Fruit fly (Drosophila melanogaster) whole organism, embryonic: Measurements from ENCODE around the gene Atg5.

ENCODE experiments used
- Abd-B ChIP-seq: fragments of 200-800 bp; sonication (Bioruptor generic); optimal IDR thresholded peaks from 2 replicates; lab custom pipeline; 2018; ENCODE audit warnings: missing biosample characterization, mild to moderate bottlenecking, missing genetic modification characterization, moderate library complexity
- Adf1 ChIP-seq: fragments of 200-800 bp; sonication (Bioruptor generic); IDR thresholded peaks from 2 replicates; pipeline ENCODE4 v1.3.6; 2022; ENCODE audit warnings: missing biosample characterization, missing genetic modification characterization
- Aef1 ChIP-seq: fragments of 200-800 bp; sonication (Bioruptor generic); IDR thresholded peaks from 3 replicates; pipeline ENCODE4 v1.3.6; 2022; ENCODE audit warnings: missing biosample characterization, missing genetic modification characterization
- CG11085 ChIP-seq: fragments of 200-800 bp; sonication (Bioruptor generic); IDR thresholded peaks from 2 replicates; pipeline ENCODE4 v1.3.6; 2022; ENCODE audit warnings: missing biosample characterization, missing genetic modification characterization
- CG12219 ChIP-seq: fragments of 200-800 bp; sonication (Bioruptor generic); optimal IDR thresholded peaks from 3 replicates; lab custom pipeline; 2018; ENCODE audit warnings: missing biosample characterization, mild to moderate bottlenecking, missing genetic modification characterization
- CG13775 ChIP-seq: fragments of 200-800 bp; sonication (Bioruptor generic); optimal IDR thresholded peaks from 3 replicates; lab custom pipeline; 2017; ENCODE audit warnings: missing biosample characterization, mild to moderate bottlenecking, missing genetic modification characterization
- CG17361 ChIP-seq: fragments of 200-800 bp; sonication (Bioruptor generic); IDR thresholded peaks from 3 replicates; pipeline ENCODE4 v1.3.6; 2022; ENCODE audit warnings: missing biosample characterization, missing genetic modification characterization
- CG17385 ChIP-seq: fragments of 200-800 bp; sonication (Bioruptor generic); optimal IDR thresholded peaks from 3 replicates; lab custom pipeline; 2018; ENCODE audit warnings: missing biosample characterization, mild to moderate bottlenecking, missing genetic modification characterization
- CG17568 ChIP-seq: fragments of 200-800 bp; sonication (Bioruptor generic); optimal IDR thresholded peaks from 2 replicates; lab custom pipeline; 2018; ENCODE audit warnings: missing biosample characterization, mild to moderate bottlenecking, missing genetic modification characterization, moderate library complexity
- CG17829 ChIP-seq: fragments of 200-800 bp; optimal IDR thresholded peaks from 2 replicates; lab custom pipeline; 2019; ENCODE audit warnings: missing biosample characterization, mild to moderate bottlenecking, missing genetic modification characterization, moderate library complexity
- CG17912 ChIP-seq: fragments of 200-800 bp; sonication (Bioruptor generic); optimal IDR thresholded peaks from 2 replicates; lab custom pipeline; 2018; ENCODE audit warnings: missing biosample characterization, mild to moderate bottlenecking, missing genetic modification characterization
- CG2712 ChIP-seq: fragments of 200-800 bp; optimal IDR thresholded peaks from 3 replicates; lab custom pipeline; 2019; ENCODE audit warnings: missing biosample characterization, mild to moderate bottlenecking, missing genetic modification characterization, moderate library complexity
- CG30431 ChIP-seq: fragments of 200-800 bp; sonication (Bioruptor generic); optimal IDR thresholded peaks from 2 replicates; lab custom pipeline; 2017; ENCODE audit warnings: missing biosample characterization, missing genetic modification characterization
- CG31365 ChIP-seq: fragments of 200-800 bp; sonication (Bioruptor generic); optimal IDR thresholded peaks from 2 replicates; lab custom pipeline; 2018; ENCODE audit warnings: missing biosample characterization, mild to moderate bottlenecking, missing genetic modification characterization
- CG32772 ChIP-seq: fragments of 200-800 bp; sonication (Bioruptor generic); IDR thresholded peaks from 2 replicates; pipeline ENCODE4 v1.3.6; 2022; ENCODE audit warnings: missing biosample characterization, missing genetic modification characterization
- CG34224 ChIP-seq: fragments of 200-800 bp; sonication (Bioruptor generic); IDR thresholded peaks from 3 replicates; pipeline ENCODE4 v1.3.6; 2022; ENCODE audit warnings: missing biosample characterization, missing genetic modification characterization; ENCODE audit not compliant: partially characterized antibody
- CG3847 ChIP-seq: fragments of 200-800 bp; sonication (Bioruptor generic); IDR thresholded peaks from 2 replicates; pipeline ENCODE4 v1.3.6; 2022; ENCODE audit warnings: missing biosample characterization, missing genetic modification characterization
- CG4360 ChIP-seq: fragments of 200-800 bp; sonication (Bioruptor generic); IDR thresholded peaks from 2 replicates; pipeline ENCODE4 v1.3.6; 2022; ENCODE audit warnings: missing biosample characterization, missing genetic modification characterization
- CG4424 ChIP-seq: fragments of 200-800 bp; sonication (Bioruptor generic); optimal IDR thresholded peaks from 3 replicates; lab custom pipeline; 2016; ENCODE audit warnings: missing biosample characterization, missing genetic modification characterization
- CG6254 ChIP-seq: fragments of 200-800 bp; sonication (Bioruptor generic); optimal IDR thresholded peaks from 3 replicates; lab custom pipeline; 2017; ENCODE audit warnings: mild to moderate bottlenecking, missing biosample characterization, missing genetic modification reagents, missing genetic modification characterization
- CG6854 ChIP-seq: fragments of 200-800 bp; sonication (Bioruptor generic); optimal IDR thresholded peaks from 3 replicates; lab custom pipeline; 2017; ENCODE audit warnings: missing biosample characterization, mild to moderate bottlenecking, missing genetic modification characterization
- CG9817 ChIP-seq: fragments of 200-800 bp; sonication (Bioruptor generic); optimal IDR thresholded peaks from 2 replicates; lab custom pipeline; 2018; ENCODE audit warnings: missing biosample characterization, mild to moderate bottlenecking, missing genetic modification characterization, moderate library complexity
- Drgx ChIP-seq: fragments of 200-800 bp; sonication (Bioruptor generic); IDR thresholded peaks from 2 replicates; pipeline ENCODE4 v1.3.6; 2022; ENCODE audit warnings: missing biosample characterization, missing genetic modification characterization
- E2f2 ChIP-seq: fragments of 200-800 bp; sonication (Bioruptor generic); IDR thresholded peaks from 2 replicates; pipeline ENCODE4 v1.3.6; 2022; ENCODE audit warnings: missing biosample characterization, missing genetic modification characterization
- Gug ChIP-seq: fragments of 200-800 bp; sonication (Bioruptor generic); IDR thresholded peaks from 4 replicates; pipeline ENCODE4 v1.3.6; 2022; ENCODE audit warnings: missing biosample characterization, missing genetic modification characterization
- H2.0 ChIP-seq: fragments of 200-800 bp; sonication (Bioruptor generic); IDR thresholded peaks from 2 replicates; pipeline ENCODE4 v1.3.6; 2022; ENCODE audit warnings: missing biosample characterization, missing genetic modification characterization
- Hr3 ChIP-seq: fragments of 200-800 bp; sonication (Bioruptor generic); optimal IDR thresholded peaks from 3 replicates; lab custom pipeline; 2016; ENCODE audit warnings: missing biosample characterization, missing genetic modification characterization
- Mrtf ChIP-seq: fragments of 200-800 bp; sonication (Bioruptor generic); IDR thresholded peaks from 3 replicates; pipeline ENCODE4 v1.3.6; 2022; ENCODE audit warnings: missing biosample characterization, missing genetic modification characterization
- NFAT ChIP-seq: fragments of 200-800 bp; sonication (Bioruptor generic); IDR thresholded peaks from 2 replicates; pipeline ENCODE4 v1.3.6; 2022; ENCODE audit warnings: missing biosample characterization, missing genetic modification characterization
- NK7.1 ChIP-seq: fragments of 200-800 bp; sonication (Bioruptor generic); optimal IDR thresholded peaks from 3 replicates; lab custom pipeline; 2016; ENCODE audit warnings: missing biosample characterization, missing genetic modification characterization
- Nf-YB ChIP-seq: fragments of 200-800 bp; sonication (Bioruptor generic); optimal IDR thresholded peaks from 3 replicates; lab custom pipeline; 2019; ENCODE audit warnings: missing biosample characterization, mild to moderate bottlenecking, missing genetic modification characterization, moderate library complexity
- Ssrp ChIP-seq: fragments of 200-800 bp; sonication (Bioruptor generic); optimal IDR thresholded peaks from 2 replicates; lab custom pipeline; 2018; ENCODE audit warnings: missing biosample characterization, mild to moderate bottlenecking, missing genetic modification characterization, moderate library complexity
- Tbp ChIP-seq: fragments of >200 bp; optimal IDR thresholded peaks from 2 replicates; lab custom pipeline; 2018; ENCODE audit warnings: missing biosample characterization, missing genetic modification characterization
- Usf ChIP-seq: fragments of 200-800 bp; sonication (Bioruptor generic); optimal IDR thresholded peaks from 2 replicates; lab custom pipeline; 2017; ENCODE audit warnings: missing genotype, missing biosample characterization, missing genetic modification characterization
- ac ChIP-seq: fragments of 200-800 bp; sonication (Bioruptor generic); optimal IDR thresholded peaks from 3 replicates; lab custom pipeline; 2017; ENCODE audit warnings: missing biosample characterization, mild to moderate bottlenecking, missing genetic modification characterization
- ap ChIP-seq: fragments of 200-800 bp; sonication (Bioruptor generic); IDR thresholded peaks from 2 replicates; pipeline ENCODE4 v1.3.6; 2022; ENCODE audit warnings: missing biosample characterization, missing genetic modification characterization
- ato ChIP-seq: fragments of 200-800 bp; sonication (Bioruptor generic); IDR thresholded peaks from 2 replicates; pipeline ENCODE4 v1.3.6; 2022; ENCODE audit warnings: missing biosample characterization, missing genetic modification characterization; ENCODE audit not compliant: partially characterized antibody
- crp ChIP-seq, 2 experiments: fragments of 200-800 bp; sonication (Bioruptor generic); optimal IDR thresholded peaks; 2 replicates in 1 of 2; 3 replicates in 1 of 2; lab custom pipeline; 2017; ENCODE audit warnings: missing biosample characterization in 2 of 2, missing genetic modification characterization in 2 of 2, mild to moderate bottlenecking in 1 of 2, moderate library complexity in 1 of 2
- danr ChIP-seq: fragments of 200-800 bp; sonication (Bioruptor generic); IDR thresholded peaks from 2 replicates; pipeline ENCODE4 v1.3.6; 2022; ENCODE audit warnings: missing biosample characterization, missing genetic modification characterization
- dm ChIP-seq: fragments of 200-800 bp; sonication (Bioruptor generic); optimal IDR thresholded peaks from 3 replicates; lab custom pipeline; 2016; ENCODE audit warnings: missing biosample characterization, missing genetic modification characterization
- h ChIP-seq: fragments of >200 bp; optimal IDR thresholded peaks from 2 replicates; lab custom pipeline; 2017
- nmo ChIP-seq: fragments of 200-800 bp; sonication (Bioruptor generic); optimal IDR thresholded peaks from 2 replicates; lab custom pipeline; 2018; ENCODE audit warnings: missing biosample characterization, mild to moderate bottlenecking, missing genetic modification characterization, moderate library complexity
- sr ChIP-seq: fragments of 200-800 bp; sonication (Bioruptor generic); IDR thresholded peaks from 3 replicates; pipeline ENCODE4 v1.3.6; 2022; ENCODE audit warnings: missing biosample characterization, missing genetic modification characterization
- ssp ChIP-seq: fragments of 200-800 bp; sonication (Bioruptor generic); IDR thresholded peaks from 2 replicates; pipeline ENCODE4 v1.3.6; 2022; ENCODE audit warnings: missing biosample characterization, missing genetic modification characterization
- stc ChIP-seq: fragments of 200-800 bp; sonication (Bioruptor generic); IDR thresholded peaks from 2 replicates; pipeline ENCODE4 v1.3.6; 2022; ENCODE audit warnings: missing biosample characterization, missing genetic modification characterization
- stwl ChIP-seq: fragments of 200-800 bp; sonication (Bioruptor generic); optimal IDR thresholded peaks from 3 replicates; lab custom pipeline; 2018; ENCODE audit warnings: missing biosample characterization, mild to moderate bottlenecking, missing genetic modification characterization, moderate library complexity
- tio ChIP-seq: fragments of 200-800 bp; sonication (Bioruptor generic); optimal IDR thresholded peaks from 2 replicates; lab custom pipeline; 2017; ENCODE audit warnings: missing biosample characterization, missing genetic modification characterization, inconsistent platforms
- trem ChIP-seq: fragments of 200-800 bp; optimal IDR thresholded peaks from 3 replicates; lab custom pipeline; 2019; ENCODE audit warnings: missing biosample characterization, mild to moderate bottlenecking, missing genetic modification characterization, moderate library complexity
- twi ChIP-seq: fragments of 200-800 bp; optimal IDR thresholded peaks from 2 replicates; lab custom pipeline; 2019; ENCODE audit warnings: missing biosample characterization, mild to moderate bottlenecking, missing genetic modification characterization, moderate library complexity

Atg5 gene

dm6 chrX:7336962-7337844, 13.6 kb upstream of the Atg5 start, which contains the start of gene CBP (continued):
- peak; percentile 95 for TF ChIP-seq Mrtf (GFP tag; lab: Robert Waterston, UW)
- TF ChIP-seq CG6854 (GFP tag; lab: Kevin White, UChicago): peak; percentile 96
- peak; percentile 95 for TF ChIP-seq Abd-B
- peak; percentile 95 for TF ChIP-seq CG32772 (GFP tag; lab: Robert Waterston, UW)
- TF ChIP-seq stc: peak; percentile 97
- TF ChIP-seq CG17385 (GFP tag; lab: Kevin White, UChicago): peak; percentile 97
- peak; percentile 94 for TF ChIP-seq CG3847
- peak; percentile 99 for TF ChIP-seq ac (GFP tag; lab: Kevin White, UChicago)
- TF ChIP-seq Nf-YB (GFP tag; lab: Kevin White, UChicago): peak; percentile 90
- peak; percentile 93 for TF ChIP-seq ap (GFP tag; lab: Robert Waterston, UW)
- peak; percentile 93 for TF ChIP-seq danr
- TF ChIP-seq CG30431 (GFP tag; lab: Kevin White, UChicago): peak; percentile 98
- peak; percentile 94 for TF ChIP-seq NK7.1 (GFP tag; lab: Kevin White, UChicago)
- peak; percentile 92 for TF ChIP-seq CG17361 (GFP tag; lab: Robert Waterston, UW)
- peak; percentile 86 for TF ChIP-seq ssp
- peak; percentile 75 for TF ChIP-seq CG4360 (GFP tag; lab: Robert Waterston, UW)
- TF ChIP-seq Usf: peak; percentile 95
- TF ChIP-seq nmo (GFP tag; lab: Kevin White, UChicago): peak; percentile 99
- TF ChIP-seq Aef1 (GFP tag; lab: Robert Waterston, UW): peak; percentile 92
- TF ChIP-seq sr (GFP tag; lab: Robert Waterston, UW): peak; percentile 91; the same call in 2 of the 3 replicates
- TF ChIP-seq Drgx (GFP tag; lab: Robert Waterston, UW): peak; percentile 90
- no peak for TF ChIP-seq Tbp
- peak; percentile 97 for TF ChIP-seq trem (tag; lab: Kevin White, UChicago)
- TF ChIP-seq Adf1: peak; percentile 91
- peak; percentile 96 for TF ChIP-seq CG9817 (tag; lab: Kevin White, UChicago)
- TF ChIP-seq CG6254 (GFP tag; lab: Kevin White, UChicago): peak; percentile 97
- TF ChIP-seq CG31365 (tag; lab: Kevin White, UChicago): peak; percentile 91
- peak; percentile 98 for TF ChIP-seq CG4424 (GFP tag; lab: Kevin White, UChicago)
- TF ChIP-seq tio: peak; percentile 97
- peak; percentile 99 for TF ChIP-seq CG2712 (tag; lab: Kevin White, UChicago)
- 0 out of 2 replicates have a peak, but pooled peaks have one; percentile 33 for TF ChIP-seq ato (GFP tag; lab: Robert Waterston, UW)
- TF ChIP-seq CG13775 (GFP tag; lab: Kevin White, UChicago): peak; percentile 97
- peak; percentile 80 for TF ChIP-seq NFAT
- TF ChIP-seq Hr3 (GFP tag; lab: Kevin White, UChicago): peak; percentile 96
- TF ChIP-seq Ssrp: peak; percentile 97
- peak; percentile 83 for TF ChIP-seq CG11085 (GFP tag; lab: Robert Waterston, UW)
- peak; percentile 93 for TF ChIP-seq dm
- TF ChIP-seq CG17912: peak; percentile 94
- peak; percentile 23 to 77 for TF ChIP-seq crp (GFP tag; optimal IDR thresholded peaks at IDR 0.05; lab: Kevin White, UChicago)
- TF ChIP-seq H2.0 (GFP tag; lab: Robert Waterston, UW): peak; percentile 95
- peak; percentile 86 for TF ChIP-seq stwl (tag; lab: Kevin White, UChicago)
- TF ChIP-seq CG17829 (tag; lab: Kevin White, UChicago): peak; percentile 99
- TF ChIP-seq Gug (GFP tag; lab: Robert Waterston, UW): peak; percentile 93
- TF ChIP-seq twi (tag; lab: Kevin White, UChicago): peak; percentile 95
- TF ChIP-seq h (lab: Kevin White, UChicago): no peak
- TF ChIP-seq E2f2: peak; percentile 81
- peak; percentile 97 for TF ChIP-seq CG17568 (GFP tag; lab: Kevin White, UChicago)
- TF ChIP-seq CG12219 (GFP tag; lab: Kevin White, UChicago): peak; percentile 99
- TF ChIP-seq CG34224: no peak
